Worm (Caenorhabditis elegans): ENCODE results near the gene T25E12.16.

The T25E12.16 gene

DNA sequence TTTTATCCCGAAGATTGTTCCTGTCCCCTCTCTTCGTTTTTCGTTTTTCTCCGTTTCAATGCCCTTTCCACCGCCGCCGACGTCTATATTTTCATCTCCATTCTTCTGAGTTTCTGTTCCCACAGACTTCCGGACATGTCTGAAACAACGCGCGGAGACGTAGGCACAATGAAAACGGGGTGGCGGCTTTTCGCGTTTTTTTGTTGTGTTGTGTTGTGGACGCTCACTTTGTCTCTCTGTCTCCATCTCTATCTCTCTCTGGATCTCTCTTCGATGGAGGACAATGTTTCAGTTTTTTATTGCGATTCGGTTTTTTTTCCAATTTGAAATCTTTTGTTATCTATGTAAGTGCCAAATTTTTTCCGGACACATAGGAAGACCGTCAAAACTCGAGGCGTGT is 26.4 kb upstream of the T25E12.16 start:
- TF ChIP-seq madf-8 (GFP tag; conservative IDR thresholded peaks at IDR 0.05) (no peak), zfh-2 (GFP tag; conservative IDR thresholded peaks at IDR 0.05) (peak; percentile 67; the same call in 1 of the 2 replicates)

DNA sequence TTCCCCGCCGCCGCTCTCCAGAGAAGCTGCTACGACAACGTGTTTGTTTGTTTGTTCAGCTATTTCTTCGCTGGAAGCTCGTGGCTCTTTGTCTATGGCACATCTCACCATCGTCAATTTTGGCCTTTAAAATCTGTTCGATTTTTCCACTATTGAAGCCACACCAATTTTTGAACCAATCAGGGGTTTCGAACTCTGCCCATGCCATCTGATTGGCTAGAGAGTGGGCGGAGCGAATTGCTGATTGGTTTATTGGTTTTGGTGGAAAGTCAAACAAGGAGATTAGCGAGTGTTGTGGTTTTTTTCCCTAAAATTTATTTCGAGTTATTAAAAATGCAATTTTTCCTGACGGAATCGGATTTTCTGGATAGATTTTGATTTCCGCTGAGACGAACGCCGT is 22.6 kb upstream of the T25E12.16 start:
- no peak for TF ChIP-seq hmg-20 (GFP tag; IDR thresholded peaks at IDR 0.05)
- no peak for TF ChIP-seq lag-1 (GFP tag; IDR thresholded peaks at IDR 0.05)
- TF ChIP-seq mel-28 (tag; optimal IDR thresholded peaks at IDR 0.05; ENCODE audit: borderline replicate concordance): no peak
- no peak for TF ChIP-seq snpc-1.1 (tag; optimal IDR thresholded peaks at IDR 0.05; ENCODE audit: insufficient read depth)
- no peak for TF ChIP-seq F33H1.4 (GFP tag; IDR thresholded peaks at IDR 0.05)
- TF ChIP-seq madf-8 (GFP tag; conservative IDR thresholded peaks at IDR 0.05): no peak

DNA sequence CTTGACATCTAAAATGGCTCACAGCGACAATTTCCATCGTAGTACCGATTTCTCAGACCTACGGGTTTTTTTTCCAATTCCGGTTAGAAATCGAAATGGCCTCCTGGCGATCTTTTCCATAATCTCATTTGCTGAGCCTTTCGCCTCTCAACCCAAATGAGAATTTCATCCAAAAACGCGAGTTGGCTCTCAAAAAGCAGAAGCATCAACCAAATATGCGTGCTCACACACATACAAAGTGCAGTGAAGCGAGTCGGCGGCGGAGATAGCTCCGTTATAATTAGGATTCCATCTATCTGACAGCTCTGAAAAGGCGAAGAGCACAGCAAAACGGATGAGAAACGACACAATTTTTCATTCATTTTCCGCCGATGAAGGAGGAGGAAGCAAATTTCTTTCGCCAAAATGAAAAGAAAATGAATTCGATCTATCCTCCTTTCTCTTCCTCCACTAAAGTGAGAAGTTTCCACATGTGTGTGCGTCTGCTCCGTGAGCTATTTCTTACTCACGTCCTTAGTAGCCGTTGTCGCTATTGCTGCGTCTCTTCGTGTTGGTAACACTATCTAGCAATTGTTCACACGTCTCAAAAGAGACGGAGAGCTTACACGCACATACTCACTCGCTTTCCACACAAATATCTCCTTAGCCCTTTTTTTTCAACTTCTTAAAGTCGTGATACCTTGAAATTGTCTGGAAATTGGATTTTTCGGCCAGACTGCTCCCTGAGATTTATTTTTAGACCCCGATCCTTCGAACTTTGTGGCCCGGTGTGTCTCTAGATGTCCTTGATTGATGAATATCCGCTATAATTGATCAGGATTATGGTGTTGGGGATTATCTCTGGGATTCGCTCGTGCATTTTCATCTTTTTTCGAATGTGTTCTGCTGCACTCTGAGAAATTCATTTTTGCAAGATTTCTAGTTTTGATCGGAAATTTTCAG is 18.8 kb upstream of the T25E12.16 start:
- no peak for TF ChIP-seq madf-3 (GFP tag; IDR thresholded peaks at IDR 0.05)
- 0 out of 2 replicates have a peak, but pooled peaks have one; percentile 14 for TF ChIP-seq zfh-2 (GFP tag; conservative IDR thresholded peaks at IDR 0.05)
- TF ChIP-seq hrde-1 (tag; optimal IDR thresholded peaks at IDR 0.05; ENCODE audit: borderline replicate concordance): no peak
- TF ChIP-seq C17E4.6 (GFP tag; IDR thresholded peaks at IDR 0.05): no peak
- TF ChIP-seq K11D2.4 (GFP tag; IDR thresholded peaks at IDR 0.05): no peak
- TF ChIP-seq pbrm-1 (GFP tag; IDR thresholded peaks at IDR 0.05): no peak

DNA sequence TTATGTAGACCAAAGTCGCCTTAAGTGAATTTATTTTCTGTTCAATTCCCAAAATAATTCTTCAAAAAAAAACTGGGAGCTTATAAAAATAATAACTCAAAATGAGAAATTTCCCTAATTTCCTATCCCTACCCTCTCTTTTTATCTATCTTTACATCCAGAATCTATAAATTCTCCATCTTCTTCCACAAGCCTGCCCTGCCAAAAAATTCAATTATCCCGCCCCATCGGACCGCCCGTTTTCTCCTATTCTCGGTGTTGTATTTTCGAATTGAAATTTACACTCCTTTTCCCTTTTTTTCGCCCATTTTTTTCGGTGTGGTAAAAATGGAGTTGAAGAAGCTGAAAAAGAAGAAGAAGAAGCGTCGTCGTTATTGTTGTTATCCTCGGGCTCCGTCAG is 15.9 kb upstream of the T25E12.16 start:
- TF ChIP-seq ceh-40 (GFP tag; IDR thresholded peaks at IDR 0.05) (no peak), nhr-120 (GFP tag; IDR thresholded peaks at IDR 0.05) (no peak), cebp-2 (GFP tag; IDR thresholded peaks at IDR 0.05) (no peak), repo-1 (tag; optimal IDR thresholded peaks at IDR 0.05) (no peak)

DNA sequence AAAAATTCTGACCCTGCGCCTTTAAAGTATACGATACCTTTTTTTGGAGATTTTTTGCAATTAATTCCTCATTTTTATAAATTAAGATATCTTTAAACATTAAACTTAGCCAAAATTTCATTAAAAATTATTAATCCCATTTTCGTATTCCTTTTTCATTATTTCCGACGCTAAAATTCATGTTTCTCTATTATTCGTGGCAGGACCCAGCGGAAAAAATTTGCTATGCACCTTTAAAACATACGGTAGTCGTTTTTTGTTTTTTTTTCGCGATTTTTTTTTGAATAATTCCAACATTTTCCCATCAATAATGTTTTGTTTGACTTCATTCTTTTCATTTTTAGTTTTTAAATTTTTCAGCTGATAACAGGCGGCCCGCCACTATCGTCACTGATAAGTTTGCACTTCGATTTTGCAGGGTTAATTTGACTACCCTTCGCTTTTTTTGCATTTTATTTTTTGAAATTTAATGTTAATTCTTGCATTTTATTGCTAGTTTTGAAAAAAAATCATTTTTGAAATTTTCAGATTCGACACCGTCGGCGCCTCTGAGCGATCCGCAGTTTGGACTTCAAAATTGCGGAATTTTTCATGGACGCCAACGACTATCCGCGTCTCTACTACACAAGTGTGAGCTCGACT is 13.6 kb upstream of the T25E12.16 start, which contains the start of gene dkf-2:
Gene dkf-2 (plus strand): TSS at position 592 of the 642 bp plus-strand sequence.
- TF ChIP-seq mes-4 (tag; optimal IDR thresholded peaks at IDR 0.05): no peak
- no peak for TF ChIP-seq egrh-3 (GFP tag; IDR thresholded peaks at IDR 0.05)
- TF ChIP-seq die-1 (tag; optimal IDR thresholded peaks at IDR 0.05): no peak
- no peak for TF ChIP-seq bed-2 (GFP tag; IDR thresholded peaks at IDR 0.05)
- no peak for TF ChIP-seq ZK185.1 (tag; optimal IDR thresholded peaks at IDR 0.05; ENCODE audit: poor library complexity, severe bottlenecking)
- no peak for TF ChIP-seq ztf-28 (GFP tag; IDR thresholded peaks at IDR 0.05)
- TF ChIP-seq athp-1 (tag; optimal IDR thresholded peaks at IDR 0.05): no peak
- no peak for TF ChIP-seq Y79H2A.3 (GFP tag; conservative IDR thresholded peaks at IDR 0.05)
- TF ChIP-seq snpc-1.1 (tag; optimal IDR thresholded peaks at IDR 0.05; ENCODE audit: insufficient read depth): peak; percentile 12
- no peak for TF ChIP-seq rcor-1 (GFP tag; IDR thresholded peaks at IDR 0.05)
- TF ChIP-seq snpc-4 (GFP tag; optimal IDR thresholded peaks at IDR 0.05): no peak
- TF ChIP-seq snpc-4 (tag; optimal IDR thresholded peaks at IDR 0.05): peak in 2 of 4 experiments; percentile 17 to 19
- TF ChIP-seq D2030.7 (GFP tag; IDR thresholded peaks at IDR 0.05): peak; percentile 21; the same call in 1 of the 2 replicates
- TF ChIP-seq madf-6 (GFP tag; IDR thresholded peaks at IDR 0.05): peak; percentile 92
- TF ChIP-seq F22D6.2 (tag; optimal IDR thresholded peaks at IDR 0.05): no peak
- TF ChIP-seq mcd-1 (GFP tag; IDR thresholded peaks at IDR 0.05): 0 out of 2 replicates have a peak, but pooled peaks have one; percentile 20
- no peak for TF ChIP-seq egl-18 (GFP tag; IDR thresholded peaks at IDR 0.05)
- no peak for TF ChIP-seq somi-1 (GFP tag; optimal IDR thresholded peaks at IDR 0.05)
- TF ChIP-seq ceh-91 (GFP tag; IDR thresholded peaks at IDR 0.05): peak; percentile 12; the same call in 1 of the 2 replicates
- TF ChIP-seq Y67H2A.10 (GFP tag; conservative IDR thresholded peaks at IDR 0.05): no peak
- no peak for TF ChIP-seq K12H6.12 (tag; optimal IDR thresholded peaks at IDR 0.05)
- no peak for TF ChIP-seq attf-5 (GFP tag; optimal IDR thresholded peaks at IDR 0.05)
- TF ChIP-seq madf-10 (tag; optimal IDR thresholded peaks at IDR 0.05): no peak
- TF ChIP-seq ztf-3 (GFP tag; optimal IDR thresholded peaks at IDR 0.05): no peak

All from whole organism, young adult.